Worm (Caenorhabditis elegans) whole organism, L2 larva: ENCODE data around the gene F18A12.2.

ENCODE experiments used
- F13H6.1 ChIP-seq: sonication (generic microtip); optimal IDR thresholded peaks from 2 replicates; lab custom pipeline; 2016; ENCODE audit warnings: missing genetic modification characterization, missing compliant biosample characterization
- aly-2 ChIP-seq: fragments of 150-350 bp; optimal IDR thresholded peaks from 2 replicates; lab custom pipeline; 2014; ENCODE audit warnings: missing biosample characterization, missing genetic modification characterization
- ama-1 ChIP-seq: fragments of 150-350 bp; optimal IDR thresholded peaks from 2 replicates; lab custom pipeline; 2018; ENCODE audit warnings: inconsistent platforms
- ceh-82 ChIP-seq: fragments of 150-350 bp; optimal IDR thresholded peaks from 2 replicates; lab custom pipeline; 2014; ENCODE audit warnings: missing biosample characterization, missing genetic modification characterization
- nhr-10 ChIP-seq: sonication (generic microtip); optimal IDR thresholded peaks from 2 replicates; lab custom pipeline; 2017; ENCODE audit warnings: missing biosample characterization, missing genetic modification characterization
- nhr-11 ChIP-seq: fragments of 150-350 bp; optimal IDR thresholded peaks from 2 replicates; lab custom pipeline; 2014; ENCODE audit warnings: missing biosample characterization, missing genetic modification characterization
- nhr-237 ChIP-seq: fragments of 150-350 bp; optimal IDR thresholded peaks from 2 replicates; lab custom pipeline; 2014; ENCODE audit warnings: missing biosample characterization, missing genetic modification characterization
- skn-1 ChIP-seq: sonication (generic microtip); optimal IDR thresholded peaks from 2 replicates; lab custom pipeline; 2017; ENCODE audit warnings: missing biosample characterization, missing genetic modification characterization
- unc-55 ChIP-seq: fragments of 150-350 bp; sonication (generic microtip); optimal IDR thresholded peaks from 3 replicates; lab custom pipeline; 2014; ENCODE audit warnings: missing biosample characterization, missing genetic modification reagents, missing genetic modification characterization
- unc-62 ChIP-seq: fragments of 150-350 bp; optimal IDR thresholded peaks from 2 replicates; lab custom pipeline; 2014; ENCODE audit warnings: missing biosample characterization, missing genetic modification reagents, missing genetic modification characterization
- zag-1 ChIP-seq: fragments of 150-350 bp; optimal IDR thresholded peaks from 2 replicates; lab custom pipeline; 2014; ENCODE audit warnings: missing biosample characterization, missing genetic modification characterization

DNA sequence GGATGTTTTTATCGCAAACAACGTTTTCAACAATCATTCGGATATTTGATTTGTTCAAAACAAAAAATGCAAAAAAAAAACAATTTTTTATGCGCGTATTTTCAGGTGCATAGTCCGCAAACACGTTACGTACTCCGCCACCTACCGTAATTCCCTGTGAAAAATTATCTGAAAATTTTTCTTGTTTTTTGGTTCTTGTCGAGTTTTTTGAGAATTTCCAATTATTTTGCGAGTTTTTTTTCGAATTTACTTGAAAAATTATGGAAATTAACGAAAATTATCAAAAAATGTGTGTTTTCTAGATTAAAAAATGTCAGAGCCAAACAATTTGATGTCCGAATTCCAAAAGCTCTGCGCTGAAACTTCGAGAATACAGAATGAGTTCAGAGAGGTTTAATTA, 37.8 kb downstream of the F18A12.2 start, which contains the start of gene C16C8.12:
- TF ChIP-seq ceh-82 (no peak), nhr-11 (tag; lab: Kevin White, UChicago) (no peak), unc-62 (GFP tag; lab: Kevin White, UChicago) (no peak), zag-1 (tag; lab: Kevin White, UChicago) (no peak), nhr-10 (tag; lab: Kevin White, UChicago) (no peak), aly-2 (no peak), ama-1 (no peak), unc-55 (GFP tag; lab: Kevin White, UChicago) (no peak), F13H6.1 (tag; lab: Kevin White, UChicago) (no peak), skn-1 (tag; lab: Kevin White, UChicago) (no peak), nhr-237 (no peak)
